Fruit fly (Drosophila melanogaster) Kc167 (cell line): ENCODE results near the gene CG14949.

Experiments used
- Myc ChIP-seq: fragments of >200 bp; optimal IDR thresholded peaks from 2 replicates; lab custom pipeline; 2017; ENCODE audit warnings: missing external identifiers
- Sin3A ChIP-seq: fragments of >200 bp; optimal IDR thresholded peaks from 2 replicates; lab custom pipeline; 2018; ENCODE audit warnings: missing external identifiers
- h ChIP-seq: fragments of >200 bp; optimal IDR thresholded peaks from 3 replicates; lab custom pipeline; 2018; ENCODE audit warnings: missing external identifiers
- insv ChIP-seq: fragments of >200 bp; optimal IDR thresholded peaks from 3 replicates; lab custom pipeline; 2018; ENCODE audit warnings: missing external identifiers
- psq ChIP-seq: fragments of >200 bp; optimal IDR thresholded peaks from 2 replicates; lab custom pipeline; 2017; ENCODE audit warnings: missing external identifiers
- ttk ChIP-seq: sonication (Bioruptor generic); optimal IDR thresholded peaks from 2 replicates; lab custom pipeline; 2017; ENCODE audit warnings: missing external identifiers

The CG14949 gene

dm6 chr3L:2629964-2630363 is 13.3 kb downstream of the CG14949 start, which contains the start of gene Pxn:
Pxn (minus strand) TSS chr3L:2630064.
- TF ChIP-seq Myc (lab: Kevin White, UChicago) (no peak), Sin3A (lab: Kevin White, UChicago) (no peak), ttk (lab: Kevin White, UChicago) (no peak), psq (lab: Kevin White, UChicago) (no peak), insv (no peak), h (no peak)

dm6 chr3L:2614222-2614621 is 29.0 kb downstream of the CG14949 start:
- TF ChIP-seq ttk (lab: Kevin White, UChicago) (no peak), h (no peak), Sin3A (lab: Kevin White, UChicago) (no peak), psq (lab: Kevin White, UChicago) (no peak), insv (no peak), Myc (lab: Kevin White, UChicago) (no peak)

- TF ChIP-seq psq (lab: Kevin White, UChicago) (no peak), insv (no peak), Myc (lab: Kevin White, UChicago) (no peak), ttk (lab: Kevin White, UChicago) (no peak), Sin3A (lab: Kevin White, UChicago) (no peak), h (no peak)
Measured at dm6 chr3L:2608825-2609224, 34.4 kb downstream of the CG14949 start.

- TF ChIP-seq Myc (lab: Kevin White, UChicago) (no peak), Sin3A (lab: Kevin White, UChicago) (no peak), ttk (lab: Kevin White, UChicago) (no peak)
Measured at dm6 chr3L:2600144-2600543, 43.1 kb downstream of the CG14949 start, which contains the start of gene CG16986. CG16986 (plus strand) TSS chr3L:2600331.

- TF ChIP-seq ttk (lab: Kevin White, UChicago) (no peak), insv (no peak), psq (lab: Kevin White, UChicago) (no peak), Myc (lab: Kevin White, UChicago) (no peak), Sin3A (lab: Kevin White, UChicago) (no peak), h (no peak)
Measured at dm6 chr3L:2599214-2599730, 44.0 kb downstream of the CG14949 start, which contains the start of the genes CG16985 and CG12182. CG16985 (plus strand) TSS chr3L:2599297. CG12182 (minus strand) TSS chr3L:2599579.

dm6 chr3L:2595481-2595880 is 47.7 kb downstream of the CG14949 start, which contains the start of gene CG16984:
CG16984 (plus strand) TSS chr3L:2595781.
- TF ChIP-seq insv = no peak
- TF ChIP-seq Sin3A (lab: Kevin White, UChicago) = no peak
- no peak for TF ChIP-seq h
- TF ChIP-seq ttk (lab: Kevin White, UChicago) = no peak
- TF ChIP-seq psq (lab: Kevin White, UChicago) = no peak
- no peak for TF ChIP-seq Myc (lab: Kevin White, UChicago)
